Worm (Caenorhabditis elegans) whole organism, young adult: ENCODE measurements around the gene Y62F5A.10.

Experiments
- B0261.1 ChIP-seq: sonication (generic microtip); optimal IDR thresholded peaks from 2 replicates; lab custom pipeline; 2016; ENCODE audit warnings: mild to moderate bottlenecking, missing genetic modification characterization, moderate library complexity, missing compliant biosample characterization
- F52B5.7 ChIP-seq: sonication (generic microtip); optimal IDR thresholded peaks from 2 replicates; lab custom pipeline; 2016; ENCODE audit warnings: mild to moderate bottlenecking, missing genetic modification characterization, missing compliant biosample characterization
- F57A8.1 ChIP-seq: fragments of 200-800 bp; sonication (Bioruptor generic); optimal IDR thresholded peaks from 2 replicates; lab custom pipeline; 2018; ENCODE audit warnings: mild to moderate bottlenecking, missing genetic modification characterization, moderate library complexity, missing compliant biosample characterization
- T07F8.4 ChIP-seq: sonication (generic microtip); optimal IDR thresholded peaks from 2 replicates; lab custom pipeline; 2016; ENCODE audit warnings: mild to moderate bottlenecking, missing genetic modification characterization, moderate library complexity, missing compliant biosample characterization
- Y56A3A.18 ChIP-seq: fragments of 200-800 bp; sonication (Bioruptor generic); IDR thresholded peaks from 2 replicates; pipeline ENCODE4 v1.3.6; 2022; ENCODE audit warnings: missing genetic modification reagents, missing genetic modification characterization, missing compliant biosample characterization
- Y95B8A.8 ChIP-seq: fragments of 200-800 bp; sonication (Bioruptor generic); IDR thresholded peaks from 2 replicates; pipeline ENCODE4 v1.3.6; 2022; ENCODE audit warnings: missing genetic modification reagents, missing genetic modification characterization, missing compliant biosample characterization
- akir-1 ChIP-seq: fragments of 200-800 bp; sonication (Bioruptor generic); optimal IDR thresholded peaks from 2 replicates; lab custom pipeline; 2018; ENCODE audit warnings: mild to moderate bottlenecking, missing genetic modification characterization, moderate library complexity, missing compliant biosample characterization
- ama-1 ChIP-seq, 3 experiments: fragments of 150-350 bp in 1 of 3; sonication (generic microtip) in 2 of 3; optimal IDR thresholded peaks; 2 replicates each; lab custom pipeline; 2014 to 2018; ENCODE audit warnings: missing biosample characterization in 2 of 3, missing genetic modification characterization in 2 of 3, missing genetic modification reagents in 2 of 3
- aptf-2 ChIP-seq: fragments of 200-800 bp; sonication (Bioruptor generic); conservative IDR thresholded peaks from 2 replicates; pipeline ENCODE4 v1.3.6; 2022; ENCODE audit warnings: missing genetic modification reagents, missing genetic modification characterization, missing compliant biosample characterization
- athp-1 ChIP-seq: sonication (generic microtip); optimal IDR thresholded peaks from 2 replicates; lab custom pipeline; 2017; ENCODE audit warnings: mild to moderate bottlenecking, missing genetic modification characterization, missing compliant biosample characterization
- attf-6 ChIP-seq: fragments of 200-800 bp; sonication (Bioruptor generic); IDR thresholded peaks from 2 replicates; pipeline ENCODE4 v1.3.6; 2022; ENCODE audit warnings: missing genetic modification reagents, missing genetic modification characterization, missing compliant biosample characterization
- cebp-1 ChIP-seq, 2 experiments: fragments of 200-800 bp in 1 of 2; sonication (Bioruptor generic) in 1 of 2; sonication (generic microtip) in 1 of 2; IDR thresholded peaks in 1 of 2; optimal IDR thresholded peaks in 1 of 2; 2 replicates each; pipeline versions ENCODE4 v1.3.6 to Lab custom; 2017 to 2022; ENCODE audit warnings: missing compliant biosample characterization in 2 of 2, missing genetic modification characterization in 2 of 2, mild to moderate bottlenecking in 1 of 2, missing genetic modification reagents in 1 of 2, moderate library complexity in 1 of 2
- cebp-2 ChIP-seq: fragments of 200-800 bp; sonication (Bioruptor generic); IDR thresholded peaks from 2 replicates; pipeline ENCODE4 v1.3.6; 2022; ENCODE audit warnings: missing genetic modification characterization, missing compliant biosample characterization
- ceh-58 ChIP-seq: fragments of 200-800 bp; sonication (Bioruptor generic); IDR thresholded peaks from 2 replicates; pipeline ENCODE4 v1.3.6; 2022; ENCODE audit warnings: missing genetic modification characterization, missing compliant biosample characterization
- ceh-91 ChIP-seq: fragments of 200-800 bp; sonication (Bioruptor generic); IDR thresholded peaks from 2 replicates; pipeline ENCODE4 v1.3.6; 2022; ENCODE audit warnings: missing genetic modification reagents, missing genetic modification characterization, missing compliant biosample characterization
- die-1 ChIP-seq: sonication (generic microtip); optimal IDR thresholded peaks from 2 replicates; lab custom pipeline; 2016; ENCODE audit warnings: missing genotype, mild to moderate bottlenecking, missing genetic modification characterization, missing compliant biosample characterization
- efl-1 ChIP-seq: fragments of 150-350 bp; optimal IDR thresholded peaks from 2 replicates; lab custom pipeline; 2014; ENCODE audit warnings: missing biosample characterization, missing genetic modification reagents, missing genetic modification characterization
- egrh-3 ChIP-seq: fragments of 200-800 bp; sonication (Bioruptor generic); IDR thresholded peaks from 2 replicates; pipeline ENCODE4 v1.3.6; 2022; ENCODE audit warnings: missing genetic modification reagents, missing genetic modification characterization, missing compliant biosample characterization
- ekl-4 ChIP-seq: fragments of 200-800 bp; sonication (Bioruptor generic); IDR thresholded peaks from 2 replicates; pipeline ENCODE4 v1.3.6; 2022; ENCODE audit warnings: missing genetic modification reagents, missing genetic modification characterization, missing compliant biosample characterization
- fkh-3 ChIP-seq: sonication (generic microtip); optimal IDR thresholded peaks from 2 replicates; lab custom pipeline; 2016; ENCODE audit warnings: mild to moderate bottlenecking, missing genetic modification characterization, missing compliant biosample characterization
- gei-17 ChIP-seq: fragments of 200-800 bp; sonication (Bioruptor generic); optimal IDR thresholded peaks from 2 replicates; lab custom pipeline; 2018; ENCODE audit warnings: mild to moderate bottlenecking, missing genetic modification characterization, missing compliant biosample characterization
- hrde-1 ChIP-seq: sonication (generic microtip); optimal IDR thresholded peaks from 2 replicates; lab custom pipeline; 2016; ENCODE audit warnings: missing genetic modification characterization, mild to moderate bottlenecking, missing compliant biosample characterization, moderate library complexity, missing genotype, missing genetic modification reagents, borderline replicate concordance
- let-607 ChIP-seq, 2 experiments: fragments of 200-800 bp in 1 of 2; sonication (Bioruptor generic) in 1 of 2; sonication (generic microtip) in 1 of 2; optimal IDR thresholded peaks; 2 replicates each; lab custom pipeline; 2016 to 2018; ENCODE audit warnings: mild to moderate bottlenecking in 2 of 2, missing compliant biosample characterization in 2 of 2, missing genetic modification characterization in 2 of 2, moderate library complexity in 2 of 2, missing genotype in 1 of 2
- lin-35 ChIP-seq, 3 experiments: fragments of 150-350 bp in 2 of 3; sonication (generic microtip) in 1 of 3; optimal IDR thresholded peaks; 2 replicates each; lab custom pipeline; 2014 to 2018; ENCODE audit warnings: missing biosample characterization in 3 of 3, missing genetic modification characterization in 3 of 3, missing genetic modification reagents in 3 of 3
- lsl-1 ChIP-seq: fragments of 200-800 bp; sonication (Bioruptor generic); optimal IDR thresholded peaks from 2 replicates; lab custom pipeline; 2018; ENCODE audit warnings: mild to moderate bottlenecking, missing genetic modification characterization, moderate library complexity, missing compliant biosample characterization
- madf-10 ChIP-seq: sonication (generic microtip); optimal IDR thresholded peaks from 2 replicates; lab custom pipeline; 2016; ENCODE audit warnings: mild to moderate bottlenecking, missing genetic modification characterization, missing compliant biosample characterization
- madf-6 ChIP-seq: fragments of 200-800 bp; sonication (Bioruptor generic); IDR thresholded peaks from 2 replicates; pipeline ENCODE4 v1.3.6; 2022; ENCODE audit warnings: missing genetic modification reagents, missing genetic modification characterization, missing compliant biosample characterization
- mcd-1 ChIP-seq: fragments of 200-800 bp; sonication (Bioruptor generic); IDR thresholded peaks from 2 replicates; pipeline ENCODE4 v1.3.6; 2022; ENCODE audit warnings: missing genetic modification reagents, missing genetic modification characterization, missing compliant biosample characterization
- nfya-2 ChIP-seq: fragments of 200-800 bp; sonication (Bioruptor generic); IDR thresholded peaks from 2 replicates; pipeline ENCODE4 v1.3.6; 2022; ENCODE audit warnings: missing genetic modification reagents, missing genetic modification characterization, missing compliant biosample characterization
- nfyb-1 ChIP-seq: fragments of 200-800 bp; sonication (Bioruptor generic); IDR thresholded peaks from 2 replicates; pipeline ENCODE4 v1.3.6; 2022; ENCODE audit warnings: missing genetic modification reagents, missing genetic modification characterization, missing compliant biosample characterization
- nhr-120 ChIP-seq: fragments of 200-800 bp; sonication (Bioruptor generic); IDR thresholded peaks from 2 replicates; pipeline ENCODE4 v1.3.6; 2022; ENCODE audit warnings: missing genetic modification characterization, missing compliant biosample characterization
- nhr-27 ChIP-seq: fragments of 200-800 bp; sonication (Bioruptor generic); optimal IDR thresholded peaks from 2 replicates; lab custom pipeline; 2018; ENCODE audit warnings: mild to moderate bottlenecking, missing genetic modification characterization, moderate library complexity, missing compliant biosample characterization
- nhr-90 ChIP-seq: sonication (generic microtip); optimal IDR thresholded peaks from 2 replicates; lab custom pipeline; 2016; ENCODE audit warnings: missing genotype, mild to moderate bottlenecking, missing genetic modification characterization, missing compliant biosample characterization
- rcor-1 ChIP-seq: fragments of 200-800 bp; sonication (Bioruptor generic); IDR thresholded peaks from 2 replicates; pipeline ENCODE4 v1.3.6; 2022; ENCODE audit warnings: missing genetic modification reagents, missing genetic modification characterization, missing compliant biosample characterization
- repo-1 ChIP-seq: sonication (generic microtip); optimal IDR thresholded peaks from 2 replicates; lab custom pipeline; 2017; ENCODE audit warnings: mild to moderate bottlenecking, missing genetic modification characterization, missing compliant biosample characterization
- sea-2 ChIP-seq: fragments of 200-800 bp; sonication (Bioruptor generic); IDR thresholded peaks from 2 replicates; pipeline ENCODE4 v1.3.6; 2022; ENCODE audit warnings: missing genetic modification characterization, missing compliant biosample characterization
- snpc-1.3 ChIP-seq: sonication (generic microtip); optimal IDR thresholded peaks from 2 replicates; lab custom pipeline; 2017; ENCODE audit warnings: missing genetic modification characterization, mild to moderate bottlenecking, missing compliant biosample characterization, antibody characterized with exemption, moderate library complexity, missing genotype, missing genetic modification reagents; ENCODE audit not compliant: insufficient read depth
- somi-1 ChIP-seq: fragments of 200-800 bp; sonication (Bioruptor generic); optimal IDR thresholded peaks from 2 replicates; lab custom pipeline; 2018; ENCODE audit warnings: mild to moderate bottlenecking, missing genetic modification characterization, missing compliant biosample characterization
- tbp1 ChIP-seq: fragments of 200-800 bp; sonication (Bioruptor generic); optimal IDR thresholded peaks from 2 replicates; lab custom pipeline; 2018; ENCODE audit warnings: mild to moderate bottlenecking, missing genetic modification characterization, missing compliant biosample characterization
- tlf-1 ChIP-seq: fragments of 200-800 bp; sonication (Bioruptor generic); optimal IDR thresholded peaks from 2 replicates; lab custom pipeline; 2018; ENCODE audit warnings: mild to moderate bottlenecking, missing genetic modification characterization, missing compliant biosample characterization
- unc-130 ChIP-seq: sonication (generic microtip); optimal IDR thresholded peaks from 2 replicates; lab custom pipeline; 2016; ENCODE audit warnings: missing genetic modification reagents, missing genetic modification characterization, missing compliant biosample characterization
- unc-62 ChIP-seq: fragments of 150-350 bp; optimal IDR thresholded peaks from 2 replicates; lab custom pipeline; 2014; ENCODE audit warnings: missing biosample characterization, missing genetic modification reagents, missing genetic modification characterization
- zim-3 ChIP-seq: sonication (generic microtip); optimal IDR thresholded peaks from 2 replicates; lab custom pipeline; 2017; ENCODE audit warnings: mild to moderate bottlenecking, missing genetic modification characterization, moderate library complexity, missing compliant biosample characterization
- ztf-18 ChIP-seq: sonication (generic microtip); optimal IDR thresholded peaks from 2 replicates; lab custom pipeline; 2016; ENCODE audit warnings: missing genotype, mild to moderate bottlenecking, missing genetic modification characterization, missing compliant biosample characterization
- ztf-22 ChIP-seq: fragments of 200-800 bp; sonication (Bioruptor generic); optimal IDR thresholded peaks from 2 replicates; lab custom pipeline; 2018; ENCODE audit warnings: mild to moderate bottlenecking, missing genetic modification characterization, moderate library complexity, missing compliant biosample characterization
- ztf-26 ChIP-seq: sonication (generic microtip); optimal IDR thresholded peaks from 2 replicates; lab custom pipeline; 2017; ENCODE audit warnings: missing genetic modification characterization, missing compliant biosample characterization
- ztf-6 ChIP-seq: fragments of 200-800 bp; sonication (Bioruptor generic); IDR thresholded peaks from 2 replicates; pipeline ENCODE4 v1.3.6; 2022; ENCODE audit warnings: missing genetic modification reagents, missing genetic modification characterization, missing compliant biosample characterization

The Y62F5A.10 gene

ce11 chrII:11547254-11547687, 25.9 kb downstream of the Y62F5A.10 start, which contains the start of gene F54D5.7 (continued):
- TF ChIP-seq T07F8.4 (peak; percentile 22), somi-1 (GFP tag; lab: Kevin White, UChicago) (no peak), ztf-26 (tag; lab: Kevin White, UChicago) (peak; percentile 73), lin-35 (GFP tag; optimal IDR thresholded peaks at IDR 0.05; lab: Kevin White, UChicago) (peak in 1 of 3 experiments; percentile 42), snpc-1.3 (no peak), hrde-1 (tag; lab: Kevin White, UChicago) (no peak), ztf-6 (GFP tag; lab: Robert Waterston, UW) (no peak), F52B5.7 (tag; lab: Kevin White, UChicago) (peak; percentile 25), attf-6 (GFP tag; lab: Robert Waterston, UW) (peak; percentile 43; the same call in 1 of the 2 replicates), nhr-27 (no peak), rcor-1 (GFP tag; lab: Robert Waterston, UW) (peak; percentile 74), gei-17 (GFP tag; lab: Kevin White, UChicago) (peak; percentile 49), mcd-1 (GFP tag; lab: Robert Waterston, UW) (peak; percentile 75), unc-130 (GFP tag; lab: Kevin White, UChicago) (no peak), nhr-120 (GFP tag; lab: Robert Waterston, UW) (no peak), unc-62 (GFP tag; lab: Kevin White, UChicago) (no peak), ceh-58 (GFP tag; lab: Robert Waterston, UW) (peak; percentile 20; the same call in 1 of the 2 replicates), cebp-2 (peak; percentile 85), madf-6 (GFP tag; lab: Robert Waterston, UW) (peak; percentile 57), die-1 (peak; percentile 50), repo-1 (tag; lab: Kevin White, UChicago) (peak; percentile 81), fkh-3 (tag; lab: Kevin White, UChicago) (no peak), tbp1 (GFP tag; lab: Kevin White, UChicago) (peak; percentile 60), zim-3 (peak; percentile 34), aptf-2 (GFP tag; lab: Robert Waterston, UW) (0 out of 2 replicates have a peak, but pooled peaks have one; percentile 29), cebp-1 (GFP tag; IDR thresholded peaks at IDR 0.05; lab: Robert Waterston, UW) (peak; percentile 15; the same call in 1 of the 2 replicates), cebp-1 (tag; optimal IDR thresholded peaks at IDR 0.05; lab: Kevin White, UChicago) (peak; percentile 73), B0261.1 (peak; percentile 11), ztf-18 (tag; lab: Kevin White, UChicago) (peak; percentile 57), let-607 (tag; optimal IDR thresholded peaks at IDR 0.05; lab: Kevin White, UChicago) (peak in 1 of 2 experiments; percentile 26), ama-1 (optimal IDR thresholded peaks at IDR 0.05; lab: Kevin White, UChicago) (peak; percentile 98), ama-1 (GFP tag; optimal IDR thresholded peaks at IDR 0.05; lab: Kevin White, UChicago) (no peak), nhr-90 (peak; percentile 34), Y95B8A.8 (GFP tag; lab: Robert Waterston, UW) (no peak), Y56A3A.18 (GFP tag; lab: Robert Waterston, UW) (peak; percentile 77; the same call in 1 of the 2 replicates), madf-10 (tag; lab: Kevin White, UChicago) (peak; percentile 74), efl-1 (GFP tag; lab: Kevin White, UChicago) (no peak), sea-2 (GFP tag; lab: Robert Waterston, UW) (no peak), ztf-22 (no peak), lsl-1 (GFP tag; lab: Kevin White, UChicago) (peak; percentile 40), akir-1 (GFP tag; lab: Kevin White, UChicago) (no peak), ceh-91 (GFP tag; lab: Robert Waterston, UW) (no peak), nfya-2 (GFP tag; lab: Robert Waterston, UW) (no peak), F57A8.1 (no peak), tlf-1 (GFP tag; lab: Kevin White, UChicago) (peak; percentile 84), egrh-3 (GFP tag; lab: Robert Waterston, UW) (0 out of 2 replicates have a peak, but pooled peaks have one; percentile 15), ekl-4 (GFP tag; lab: Robert Waterston, UW) (peak; percentile 39; the same call in 1 of the 2 replicates), athp-1 (tag; lab: Kevin White, UChicago) (peak; percentile 75), nfyb-1 (peak; percentile 84; the same call in 1 of the 2 replicates)
